Fruit fly (Drosophila melanogaster) whole organism: ENCODE measurements around the gene gpp.

ENCODE experiments used
- Dll ChIP-seq: fragments of >200 bp; optimal IDR thresholded peaks from 2 replicates; lab custom pipeline; 2017
- pan ChIP-seq: fragments of >200 bp; optimal IDR thresholded peaks from 2 replicates; lab custom pipeline; 2017
- psq ChIP-seq: fragments of >200 bp; optimal IDR thresholded peaks from 2 replicates; lab custom pipeline; 2017

DNA sequence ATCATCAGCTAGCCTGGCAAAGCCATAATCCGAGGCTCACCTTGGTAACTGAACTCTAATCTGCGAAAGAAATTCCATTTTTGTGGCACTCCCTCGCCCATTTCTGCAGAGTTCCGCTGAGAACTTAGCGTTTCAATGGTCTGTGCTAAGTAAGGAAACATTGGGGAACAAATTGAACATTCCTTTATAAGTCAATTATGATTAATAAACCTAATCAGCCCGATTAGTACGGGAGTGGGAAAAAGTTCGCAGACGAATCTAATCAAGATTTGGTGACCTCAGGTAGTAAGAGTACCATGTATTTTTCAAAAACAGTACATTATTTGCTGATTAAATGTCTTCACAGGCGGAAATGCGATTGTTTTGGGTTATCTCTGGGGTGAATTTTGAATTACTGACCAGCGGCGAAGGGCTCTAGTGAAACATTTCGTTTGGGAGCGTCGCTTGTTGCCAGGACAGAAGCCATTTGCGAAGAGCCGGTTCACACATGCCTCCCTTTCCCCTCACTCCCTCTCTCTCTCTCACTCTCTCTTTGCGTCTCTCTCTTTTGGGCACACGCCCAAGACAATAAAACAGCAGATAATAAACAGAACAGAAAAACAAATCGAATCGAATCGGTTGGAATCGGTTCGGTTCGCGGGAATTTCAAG, 4.0 kb upstream of the gpp start:
- no peak for TF ChIP-seq pan (lab: Kevin White, UChicago)
- TF ChIP-seq Dll (lab: Kevin White, UChicago) = no peak
- TF ChIP-seq psq (lab: Kevin White, UChicago) = no peak
